Worm (Caenorhabditis elegans) whole organism, L2 larva: ENCODE results near the gene C33D9.3.

Source experiments
- R02D3.7 ChIP-seq: fragments of 150-350 bp; optimal IDR thresholded peaks from 2 replicates; lab custom pipeline; 2014; ENCODE audit warnings: missing biosample characterization, missing genetic modification characterization
- Y55F3AM.14 ChIP-seq: fragments of 200-800 bp; sonication (Bioruptor generic); optimal IDR thresholded peaks from 2 replicates; lab custom pipeline; 2018; ENCODE audit warnings: mild to moderate bottlenecking, missing genetic modification characterization, missing compliant biosample characterization
- ZK546.5 ChIP-seq: sonication (generic microtip); optimal IDR thresholded peaks from 2 replicates; lab custom pipeline; 2017; ENCODE audit warnings: missing biosample characterization, missing genetic modification characterization
- aly-2 ChIP-seq: fragments of 150-350 bp; optimal IDR thresholded peaks from 2 replicates; lab custom pipeline; 2014; ENCODE audit warnings: missing biosample characterization, missing genetic modification characterization
- ama-1 ChIP-seq: fragments of 150-350 bp; optimal IDR thresholded peaks from 2 replicates; lab custom pipeline; 2018; ENCODE audit warnings: inconsistent platforms
- blmp-1 ChIP-seq: sonication (generic microtip); optimal IDR thresholded peaks from 2 replicates; lab custom pipeline; 2017; ENCODE audit warnings: missing genetic modification characterization, mild to moderate bottlenecking, missing compliant biosample characterization, antibody characterized with exemption, moderate library complexity; ENCODE audit not compliant: insufficient read depth
- ceh-82 ChIP-seq: fragments of 150-350 bp; optimal IDR thresholded peaks from 2 replicates; lab custom pipeline; 2014; ENCODE audit warnings: missing biosample characterization, missing genetic modification characterization
- crh-2 ChIP-seq: sonication (generic microtip); optimal IDR thresholded peaks from 2 replicates; lab custom pipeline; 2017; ENCODE audit warnings: missing biosample characterization, missing genetic modification characterization
- egl-27 ChIP-seq: sonication (generic microtip); optimal IDR thresholded peaks from 3 replicates; lab custom pipeline; 2017; ENCODE audit warnings: missing biosample characterization, missing genetic modification reagents, missing genetic modification characterization
- elt-1 ChIP-seq: fragments of 150-350 bp; optimal IDR thresholded peaks from 2 replicates; lab custom pipeline; 2014; ENCODE audit warnings: missing biosample characterization, missing genetic modification characterization
- elt-3 ChIP-seq: sonication (generic microtip); optimal IDR thresholded peaks from 2 replicates; lab custom pipeline; 2017; ENCODE audit warnings: missing biosample characterization, missing genetic modification characterization
- fos-1 ChIP-seq: fragments of 150-350 bp; optimal IDR thresholded peaks from 2 replicates; lab custom pipeline; 2014; ENCODE audit warnings: missing biosample characterization, missing genetic modification characterization
- lin-11 ChIP-seq: fragments of 150-350 bp; sonication (generic microtip); optimal IDR thresholded peaks from 2 replicates; lab custom pipeline; 2014; ENCODE audit warnings: missing biosample characterization, missing genetic modification characterization, inconsistent platforms, mixed read lengths
- lin-13 ChIP-seq: fragments of 150-350 bp; optimal IDR thresholded peaks from 2 replicates; lab custom pipeline; 2014; ENCODE audit warnings: missing biosample characterization, missing genetic modification reagents, missing genetic modification characterization
- lin-39 ChIP-seq: fragments of 150-350 bp; optimal IDR thresholded peaks from 2 replicates; lab custom pipeline; 2014; ENCODE audit warnings: missing biosample characterization, missing genetic modification reagents, missing genetic modification characterization
- lsy-2 ChIP-seq, 2 experiments: fragments of 150-350 bp in 1 of 2; sonication (generic microtip) in 1 of 2; optimal IDR thresholded peaks; 2 replicates each; lab custom pipeline; 2014 to 2017; ENCODE audit warnings: missing biosample characterization in 2 of 2, missing genetic modification characterization in 2 of 2
- mab-5 ChIP-seq: fragments of 150-350 bp; optimal IDR thresholded peaks from 2 replicates; lab custom pipeline; 2014; ENCODE audit warnings: missing biosample characterization, missing genetic modification characterization
- mbf-1 ChIP-seq: sonication (generic microtip); optimal IDR thresholded peaks from 2 replicates; lab custom pipeline; 2017; ENCODE audit warnings: missing biosample characterization, missing genetic modification characterization
- nhr-10 ChIP-seq: sonication (generic microtip); optimal IDR thresholded peaks from 2 replicates; lab custom pipeline; 2017; ENCODE audit warnings: missing biosample characterization, missing genetic modification characterization
- nhr-11 ChIP-seq: fragments of 150-350 bp; optimal IDR thresholded peaks from 2 replicates; lab custom pipeline; 2014; ENCODE audit warnings: missing biosample characterization, missing genetic modification characterization
- nhr-12 ChIP-seq: fragments of 150-350 bp; optimal IDR thresholded peaks from 2 replicates; lab custom pipeline; 2014; ENCODE audit warnings: missing biosample characterization, missing genetic modification characterization
- nhr-21 ChIP-seq: fragments of 150-350 bp; optimal IDR thresholded peaks from 2 replicates; lab custom pipeline; 2014; ENCODE audit warnings: missing biosample characterization, missing genetic modification characterization
- nhr-25 ChIP-seq: fragments of 150-350 bp; sonication (generic microtip); optimal IDR thresholded peaks from 3 replicates; lab custom pipeline; 2014; ENCODE audit warnings: missing biosample characterization, missing genetic modification characterization
- nhr-6 ChIP-seq: fragments of 150-350 bp; optimal IDR thresholded peaks from 2 replicates; lab custom pipeline; 2014; ENCODE audit warnings: missing biosample characterization, missing genetic modification characterization
- peb-1 ChIP-seq: fragments of 150-350 bp; optimal IDR thresholded peaks from 2 replicates; lab custom pipeline; 2014; ENCODE audit warnings: missing biosample characterization, missing genetic modification characterization
- sem-4 ChIP-seq: fragments of 150-350 bp; optimal IDR thresholded peaks from 2 replicates; lab custom pipeline; 2014; ENCODE audit warnings: missing biosample characterization, missing genetic modification reagents, missing genetic modification characterization
- skn-1 ChIP-seq: sonication (generic microtip); optimal IDR thresholded peaks from 2 replicates; lab custom pipeline; 2017; ENCODE audit warnings: missing biosample characterization, missing genetic modification characterization
- sma-3 ChIP-seq: sonication (generic microtip); optimal IDR thresholded peaks from 2 replicates; lab custom pipeline; 2016; ENCODE audit warnings: missing genetic modification reagents, missing genetic modification characterization, missing compliant biosample characterization
- snpc-4 ChIP-seq: fragments of 150-350 bp; optimal IDR thresholded peaks from 2 replicates; lab custom pipeline; 2014; ENCODE audit warnings: missing biosample characterization, missing genetic modification characterization
- ztf-1 ChIP-seq: fragments of 200-800 bp; sonication (Bioruptor generic); conservative IDR thresholded peaks from 2 replicates; pipeline ENCODE4 v1.3.6; 2022; ENCODE audit warnings: missing genetic modification characterization, missing compliant biosample characterization
- ztf-4 ChIP-seq: fragments of 150-350 bp; optimal IDR thresholded peaks from 2 replicates; lab custom pipeline; 2014; ENCODE audit warnings: missing biosample characterization, missing genetic modification characterization

C33D9.3 gene

DNA sequence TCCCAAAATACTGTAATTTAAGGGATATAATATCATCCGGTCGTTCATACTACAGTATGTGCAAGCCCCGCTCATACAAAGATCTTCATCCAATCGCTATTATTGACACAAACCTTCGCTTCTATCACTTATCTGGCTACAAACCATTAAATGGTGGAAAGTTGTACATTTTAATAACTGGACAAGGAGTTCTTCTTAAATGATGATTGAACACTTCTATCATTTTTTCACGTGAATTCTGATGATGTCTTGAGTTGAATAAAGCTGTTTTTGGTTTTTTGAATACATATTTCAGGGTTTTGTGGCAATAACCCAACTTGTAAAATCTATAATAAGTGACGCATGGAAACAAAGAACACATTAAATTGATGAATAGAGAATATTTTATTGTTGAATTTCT is 29.9 kb upstream of the C33D9.3 start:
- TF ChIP-seq crh-2 (tag; lab: Kevin White, UChicago) (peak; percentile 24), nhr-25 (tag; lab: Kevin White, UChicago) (peak; percentile 41), nhr-21 (tag; lab: Kevin White, UChicago) (peak; percentile 25), sma-3 (GFP tag; lab: Kevin White, UChicago) (peak; percentile 41), R02D3.7 (tag; lab: Kevin White, UChicago) (no peak), fos-1 (peak; percentile 8), lin-11 (tag; lab: Kevin White, UChicago) (no peak), lin-13 (GFP tag; lab: Kevin White, UChicago) (peak; percentile 13)

DNA sequence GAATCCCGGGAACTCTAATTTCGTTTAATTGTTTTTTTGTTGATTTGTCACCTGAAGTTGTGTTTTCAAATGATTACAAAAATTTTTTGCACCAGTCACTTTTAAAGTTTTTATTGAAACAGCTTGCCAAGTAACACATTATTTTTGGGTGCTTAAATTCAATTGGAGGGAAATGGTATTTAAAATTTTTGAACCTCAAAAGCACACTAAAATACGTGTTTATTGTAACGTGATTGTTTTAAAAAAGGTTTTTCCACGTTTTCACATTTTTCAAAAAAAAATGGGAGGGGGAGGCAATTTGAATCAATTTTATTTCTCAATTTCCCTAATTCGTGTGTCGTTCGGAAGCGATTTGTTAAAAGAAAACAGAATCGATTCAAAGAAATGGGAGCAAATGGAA is 28.4 kb upstream of the C33D9.3 start, which contains the start of gene T28C6.5:
Gene T28C6.5 (plus strand): TSS at position 301 of the 400 bp plus-strand sequence.
- TF ChIP-seq nhr-12 (no peak), snpc-4 (tag; lab: Kevin White, UChicago) (no peak), lin-39 (no peak), aly-2 (no peak), skn-1 (tag; lab: Kevin White, UChicago) (no peak), Y55F3AM.14 (GFP tag; lab: Kevin White, UChicago) (no peak), ztf-1 (GFP tag; lab: Robert Waterston, UW) (no peak), ceh-82 (tag; lab: Kevin White, UChicago) (no peak)

ce11 chrIV:8820041-8820440 is 27.3 kb upstream of the C33D9.3 start, which contains the start of gene T28C6.3:
Gene T28C6.3, plus strand, starts transcription at chrIV:8820341.
- TF ChIP-seq egl-27 (tag; lab: Kevin White, UChicago) = no peak
- no peak for TF ChIP-seq nhr-11 (tag; lab: Kevin White, UChicago)
- no peak for TF ChIP-seq elt-1 (tag; lab: Kevin White, UChicago)
- TF ChIP-seq ztf-4 (tag; lab: Kevin White, UChicago) = no peak
- no peak for TF ChIP-seq lin-39
- no peak for TF ChIP-seq nhr-25 (tag; lab: Kevin White, UChicago)
- no peak for TF ChIP-seq fos-1
- no peak for TF ChIP-seq mab-5 (tag; lab: Kevin White, UChicago)
- no peak for TF ChIP-seq peb-1 (tag; lab: Kevin White, UChicago)
- no peak for TF ChIP-seq ceh-82 (tag; lab: Kevin White, UChicago)
- no peak for TF ChIP-seq lin-11 (tag; lab: Kevin White, UChicago)
- no peak for TF ChIP-seq aly-2
- TF ChIP-seq nhr-10 (tag; lab: Kevin White, UChicago) = no peak
- TF ChIP-seq mbf-1 (tag; lab: Kevin White, UChicago) = no peak
- TF ChIP-seq blmp-1 (tag; lab: Kevin White, UChicago) = no peak
- TF ChIP-seq, all 48 proteins: peak for 0

DNA sequence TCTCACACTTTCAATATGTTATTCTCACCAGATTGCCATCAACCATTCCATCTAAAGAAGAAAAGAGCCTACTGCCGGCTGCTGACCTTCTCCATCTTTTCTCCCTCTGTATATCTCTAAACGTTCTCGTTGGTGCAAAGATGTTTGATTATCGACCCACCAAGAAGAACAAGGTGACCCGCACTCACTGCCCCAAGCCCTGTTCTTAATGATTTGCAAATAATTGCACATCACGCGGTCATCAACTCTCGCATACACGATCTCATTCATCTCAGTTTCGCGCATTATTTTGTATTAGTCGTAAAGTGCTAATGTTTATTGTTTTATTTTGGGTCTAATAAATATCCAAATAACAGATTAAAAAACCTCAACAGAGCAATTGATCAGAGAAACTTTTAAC is 26.8 kb upstream of the C33D9.3 start:
- TF ChIP-seq elt-3 = no peak
- peak; percentile 12 for TF ChIP-seq nhr-25 (tag; lab: Kevin White, UChicago)
- TF ChIP-seq ZK546.5 (tag; lab: Kevin White, UChicago) = no peak

DNA sequence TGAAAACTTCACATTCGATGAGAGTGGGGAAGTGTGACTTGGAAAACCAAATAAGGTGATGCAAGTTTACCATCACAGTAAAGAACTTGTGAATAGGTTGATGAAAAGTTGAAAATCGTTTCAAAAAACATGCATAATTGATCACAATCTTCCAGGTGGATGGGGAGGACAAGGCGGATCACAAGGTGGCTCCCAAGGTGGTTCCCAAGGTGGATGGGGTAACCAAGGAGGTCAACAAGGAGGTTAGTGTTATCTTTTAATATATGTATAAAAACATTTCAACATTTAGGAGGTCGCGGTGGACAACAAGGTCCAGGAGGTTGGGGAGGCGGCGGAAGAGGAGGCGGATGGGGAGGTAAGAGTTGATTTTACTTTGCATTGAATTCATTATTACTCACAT is 24.9 kb upstream of the C33D9.3 start, which contains the start of gene T28C6.10:
Gene T28C6.10 (plus strand): TSS at position 301 of the 400 bp plus-strand sequence.
- TF ChIP-seq skn-1 (tag; lab: Kevin White, UChicago) = no peak
- TF ChIP-seq fos-1 = no peak
- TF ChIP-seq ama-1 (lab: Kevin White, UChicago) = no peak
- TF ChIP-seq nhr-6 (tag; lab: Kevin White, UChicago) = no peak

DNA sequence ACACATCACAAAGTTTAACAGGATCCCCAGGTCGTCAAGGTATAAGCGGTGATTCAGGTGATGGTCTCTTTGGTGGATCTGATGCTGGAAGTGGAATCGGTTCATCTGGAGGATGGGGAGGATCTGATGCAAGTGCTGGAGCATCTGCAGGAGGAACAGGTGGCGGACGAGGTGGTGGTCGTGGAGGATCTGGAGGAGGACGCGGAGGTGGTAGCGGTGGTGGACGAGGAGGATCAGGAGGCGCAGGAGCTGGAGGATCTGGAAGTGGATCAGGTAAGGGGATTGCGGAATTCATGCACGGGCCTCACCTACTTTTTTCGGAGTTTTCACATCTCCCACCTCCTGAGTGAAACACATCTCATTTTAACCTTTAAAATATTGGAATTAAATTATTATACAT is 23.9 kb upstream of the C33D9.3 start:
- TF ChIP-seq mab-5 (tag; lab: Kevin White, UChicago) (no peak), peb-1 (tag; lab: Kevin White, UChicago) (no peak), blmp-1 (tag; lab: Kevin White, UChicago) (no peak), nhr-12 (no peak), lin-13 (GFP tag; lab: Kevin White, UChicago) (no peak)

DNA sequence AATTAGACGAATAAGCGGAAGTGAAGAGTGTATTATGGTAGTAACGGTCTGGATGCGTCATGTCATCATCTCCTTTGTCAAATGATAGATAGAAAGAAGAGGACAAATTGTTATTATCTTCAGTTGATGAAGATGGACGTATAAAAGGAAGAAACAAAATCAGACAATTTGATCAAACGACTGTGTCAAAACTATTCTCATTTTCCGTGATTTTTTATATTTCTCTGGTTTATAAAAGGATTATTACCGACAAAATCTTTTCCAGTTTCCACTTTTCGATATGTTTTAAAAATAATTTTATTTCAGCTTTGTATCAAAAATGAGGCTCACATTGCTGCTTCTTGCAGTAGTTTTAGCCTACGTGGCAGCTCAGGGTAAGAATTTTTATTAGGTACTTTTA is 23.3 kb upstream of the C33D9.3 start, which contains the start of gene grsp-2:
Gene grsp-2 (plus strand): TSS at position 301 of the 400 bp plus-strand sequence.
- TF ChIP-seq sma-3 (GFP tag; lab: Kevin White, UChicago) = peak; percentile 35
- TF ChIP-seq lsy-2 (tag; optimal IDR thresholded peaks at IDR 0.05; lab: Kevin White, UChicago) = no peak
- TF ChIP-seq sem-4 = no peak
- TF ChIP-seq mbf-1 (tag; lab: Kevin White, UChicago) = no peak
